Fruit fly (Drosophila melanogaster) whole organism, embryonic: ENCODE data around the gene Ran-like.

Experiments used
- CG10431 ChIP-seq: fragments of 200-800 bp; sonication (Bioruptor generic); optimal IDR thresholded peaks from 3 replicates; lab custom pipeline; 2018; ENCODE audit warnings: missing biosample characterization, mild to moderate bottlenecking, missing genetic modification characterization
- CG11695 ChIP-seq: fragments of 200-800 bp; sonication (Bioruptor generic); IDR thresholded peaks from 3 replicates; pipeline ENCODE4 v1.3.6; 2022; ENCODE audit warnings: missing biosample characterization, missing genetic modification characterization
- CG11723 ChIP-seq: fragments of 200-800 bp; sonication (Bioruptor generic); optimal IDR thresholded peaks from 2 replicates; lab custom pipeline; 2017; ENCODE audit warnings: missing biosample characterization, mild to moderate bottlenecking, missing genetic modification characterization
- CG13624 ChIP-seq: fragments of 200-800 bp; sonication (Bioruptor generic); optimal IDR thresholded peaks from 2 replicates; lab custom pipeline; 2016; ENCODE audit warnings: missing biosample characterization, missing genetic modification characterization
- CG6654 ChIP-seq: fragments of 200-800 bp; sonication (Bioruptor generic); optimal IDR thresholded peaks from 2 replicates; lab custom pipeline; 2017; ENCODE audit warnings: missing biosample characterization, mild to moderate bottlenecking, missing genetic modification characterization
- HLH4C ChIP-seq: fragments of 200-800 bp; sonication (Bioruptor generic); IDR thresholded peaks from 3 replicates; pipeline ENCODE4 v1.3.6; 2022; ENCODE audit warnings: missing biosample characterization, missing genetic modification characterization; ENCODE audit not compliant: partially characterized antibody
- Hr3 ChIP-seq: fragments of 200-800 bp; sonication (Bioruptor generic); optimal IDR thresholded peaks from 3 replicates; lab custom pipeline; 2016; ENCODE audit warnings: missing biosample characterization, missing genetic modification characterization
- PHDP ChIP-seq: fragments of 200-800 bp; sonication (Bioruptor generic); optimal IDR thresholded peaks from 3 replicates; lab custom pipeline; 2018; ENCODE audit warnings: missing biosample characterization, mild to moderate bottlenecking, missing genetic modification characterization, moderate library complexity
- Rx ChIP-seq: fragments of 200-800 bp; sonication (Bioruptor generic); IDR thresholded peaks from 2 replicates; pipeline ENCODE4 v1.3.6; 2022; ENCODE audit warnings: missing biosample characterization, missing genetic modification characterization
- cato ChIP-seq: fragments of 200-800 bp; sonication (Bioruptor generic); optimal IDR thresholded peaks from 2 replicates; lab custom pipeline; 2016; ENCODE audit warnings: missing biosample characterization, missing genetic modification characterization, borderline replicate concordance
- ftz-f1 ChIP-seq: fragments of 200-800 bp; sonication (Bioruptor generic); optimal IDR thresholded peaks from 2 replicates; lab custom pipeline; 2016; ENCODE audit warnings: missing biosample characterization, missing genetic modification characterization
- onecut ChIP-seq: fragments of 200-800 bp; sonication (Bioruptor generic); IDR thresholded peaks from 2 replicates; pipeline ENCODE4 v1.3.6; 2022; ENCODE audit warnings: missing biosample characterization, missing genetic modification characterization

dm6 chr3L:15474010-15474409 lies 11.2 kb downstream of the Ran-like start, which contains the start of gene cocoon:
- no peak for TF ChIP-seq CG13624 (GFP tag; lab: Kevin White, UChicago)
- no peak for TF ChIP-seq CG6654
- no peak for TF ChIP-seq ftz-f1 (GFP tag; lab: Kevin White, UChicago)
- no peak for TF ChIP-seq PHDP (tag; lab: Kevin White, UChicago)
- no peak for TF ChIP-seq Rx (GFP tag; lab: Robert Waterston, UW)
- no peak for TF ChIP-seq cato (GFP tag; lab: Kevin White, UChicago)
- no peak for TF ChIP-seq CG10431 (GFP tag; lab: Kevin White, UChicago)
- TF ChIP-seq HLH4C: no peak
- no peak for TF ChIP-seq Hr3
- no peak for TF ChIP-seq CG11695 (GFP tag; lab: Robert Waterston, UW)
- TF ChIP-seq CG11723 (GFP tag; lab: Kevin White, UChicago): no peak
- no peak for TF ChIP-seq onecut
